Fruit fly (Drosophila melanogaster): ENCODE data around the gene Nnk.

DNA sequence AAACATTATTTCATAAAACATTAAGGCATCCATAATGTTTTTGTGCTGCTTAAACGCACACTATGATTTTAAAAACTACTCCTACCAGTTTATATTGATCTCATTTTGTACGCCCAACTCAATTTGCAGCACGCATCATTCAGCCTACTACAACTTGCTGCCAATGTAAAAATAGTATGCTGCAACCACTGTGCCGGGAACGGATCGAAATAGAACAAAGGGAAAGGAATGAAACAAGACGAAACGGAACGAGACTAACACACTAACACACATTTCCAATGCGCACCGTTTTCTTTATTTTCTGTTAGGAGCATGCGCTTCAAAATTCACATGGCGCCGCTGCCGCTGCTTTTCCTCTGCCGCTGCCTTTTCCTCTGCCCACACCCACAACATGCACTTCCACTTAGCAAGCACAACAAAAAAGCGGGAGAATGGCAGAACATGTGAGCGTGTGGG, 28.1 kb downstream of the Nnk start:
- no peak for TF ChIP-seq Sin3A (optimal IDR thresholded peaks at IDR 0.05)
- no peak for TF ChIP-seq psq (optimal IDR thresholded peaks at IDR 0.05)
